Fruit fly (Drosophila melanogaster): ENCODE data around the gene CG15747.
A peak's percentile ranks its signal among the peaks of the same experiment; 100 is the strongest.

CG15747 gene

DNA sequence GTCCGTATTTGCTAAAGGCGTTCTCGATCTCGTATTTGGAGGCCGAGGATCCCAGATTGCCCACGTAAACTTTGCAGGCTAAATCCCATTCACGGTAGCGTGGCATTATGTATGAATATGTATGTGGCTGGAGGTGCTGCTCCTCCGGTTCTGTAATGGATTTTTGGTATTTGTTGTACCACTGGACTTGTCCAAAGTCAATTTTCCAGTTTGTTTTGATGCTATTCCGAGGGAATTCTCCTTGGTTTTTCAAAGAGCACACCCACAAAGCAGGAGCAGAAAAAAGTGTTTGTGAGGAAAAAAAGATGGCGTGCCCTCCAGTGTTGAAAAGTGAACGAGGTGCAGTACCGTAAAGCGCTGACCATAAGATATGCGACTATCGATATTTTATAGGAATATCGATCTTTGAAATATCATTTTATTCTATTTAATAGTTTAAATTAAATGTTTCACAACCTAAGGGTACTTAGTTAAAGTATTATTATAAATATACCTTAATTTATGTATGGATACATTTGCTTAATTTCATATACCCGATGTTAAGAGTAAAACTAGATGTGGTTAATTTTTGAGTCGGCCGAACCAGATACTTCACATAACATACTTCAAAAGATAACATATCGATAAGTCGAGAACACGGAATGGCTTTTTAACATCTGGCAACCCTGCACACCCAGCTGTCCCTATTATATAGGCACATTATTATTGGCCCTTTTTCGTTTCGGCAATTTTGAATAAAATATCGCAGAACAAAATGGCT, 46.6 kb downstream of the CG15747 start, which contains the start of the genes Rbp1-like and Tim9a (continued):
- TF ChIP-seq CG4404 (GFP tag; IDR thresholded peaks at IDR 0.05) (no peak), Sry-δ (GFP tag; optimal IDR thresholded peaks at IDR 0.05) (peak; percentile 52), dati (GFP tag; IDR thresholded peaks at IDR 0.05) (no peak), Bdp1 (GFP tag; optimal IDR thresholded peaks at IDR 0.05) (no peak), CG17361 (GFP tag; IDR thresholded peaks at IDR 0.05) (peak; percentile 61; the same call in 1 of the 3 replicates), CG14710 (tag; optimal IDR thresholded peaks at IDR 0.05) (peak; percentile 83), HmgZ (tag; optimal IDR thresholded peaks at IDR 0.05) (peak; percentile 13), CG5180 (GFP tag; optimal IDR thresholded peaks at IDR 0.05) (no peak), BEAF-32 (GFP tag; optimal IDR thresholded peaks at IDR 0.05) (peak; percentile 91), CG34224 (GFP tag; IDR thresholded peaks at IDR 0.05; ENCODE audit: partially characterized antibody) (peak; percentile 65), CTCF (GFP tag; optimal IDR thresholded peaks at IDR 0.05) (peak; percentile 24), danr (GFP tag; IDR thresholded peaks at IDR 0.05) (no peak), Dref (GFP tag; IDR thresholded peaks at IDR 0.05) (peak; percentile 67), Sin3A (optimal IDR thresholded peaks at IDR 0.05) (peak; percentile 74), ttk (GFP tag; IDR thresholded peaks at IDR 0.05) (no peak), Fer1 (GFP tag; optimal IDR thresholded peaks at IDR 0.05) (peak; percentile 43), CG32532 (GFP tag; IDR thresholded peaks at IDR 0.05) (peak; percentile 22; the same call in 1 of the 2 replicates), CG18262 (tag; optimal IDR thresholded peaks at IDR 0.05) (peak; percentile 32), eve (GFP tag; optimal IDR thresholded peaks at IDR 0.05) (peak in 1 of 2 experiments; percentile 79), ssp (GFP tag; IDR thresholded peaks at IDR 0.05) (peak; percentile 42; the same call in 1 of the 2 replicates), Dbx (GFP tag; IDR thresholded peaks at IDR 0.05) (peak; percentile 17; the same call in 1 of the 3 replicates), trh (GFP tag; optimal IDR thresholded peaks at IDR 0.05) (no peak), CG10462 (GFP tag; optimal IDR thresholded peaks at IDR 0.05) (no peak), en (GFP tag; optimal IDR thresholded peaks at IDR 0.05) (no peak), lola (GFP tag; optimal IDR thresholded peaks at IDR 0.05) (peak in 1 of 3 experiments; percentile 36), sna (GFP tag; IDR thresholded peaks at IDR 0.05; ENCODE audit: partially characterized antibody) (peak; percentile 62; the same call in 1 of the 2 replicates), CG30403 (GFP tag; optimal IDR thresholded peaks at IDR 0.05) (peak; percentile 61), sens (GFP tag) (peak; percentile 46), CG8089 (GFP tag; optimal IDR thresholded peaks at IDR 0.05) (no peak), BtbVII (GFP tag; optimal IDR thresholded peaks at IDR 0.05) (peak; percentile 5), CG10267 (tag; optimal IDR thresholded peaks at IDR 0.05) (peak; percentile 97), tio (GFP tag; optimal IDR thresholded peaks at IDR 0.05) (no peak), zf30C (GFP tag; optimal IDR thresholded peaks at IDR 0.05) (no peak), psq (GFP tag; optimal IDR thresholded peaks at IDR 0.05) (no peak), CG8944 (GFP tag; optimal IDR thresholded peaks at IDR 0.05) (no peak), CG15514 (GFP tag; optimal IDR thresholded peaks at IDR 0.05) (peak; percentile 71), knrl (GFP tag; IDR thresholded peaks at IDR 0.05; ENCODE audit: partially characterized antibody) (peak; percentile 79), caup (GFP tag; optimal IDR thresholded peaks at IDR 0.05; ENCODE audit: severe bottlenecking) (peak; percentile 37), gcm2 (GFP tag; optimal IDR thresholded peaks at IDR 0.05) (no peak), Rfx (GFP tag; IDR thresholded peaks at IDR 0.05) (peak; percentile 56), CG4820 (GFP tag; optimal IDR thresholded peaks at IDR 0.05) (peak; percentile 18), ind (GFP tag; optimal IDR thresholded peaks at IDR 0.05) (peak; percentile 26), CG11247 (GFP tag; IDR thresholded peaks at IDR 0.05) (no peak), H15 (GFP tag; IDR thresholded peaks at IDR 0.05) (no peak), ken (GFP tag; IDR thresholded peaks at IDR 0.05) (no peak), Abd-B (GFP tag; optimal IDR thresholded peaks at IDR 0.05) (peak; percentile 19), CG13287 (GFP tag; IDR thresholded peaks at IDR 0.05; ENCODE audit: partially characterized antibody) (peak; percentile 81), sd (tag; optimal IDR thresholded peaks at IDR 0.05) (peak; percentile 68), Hsf (GFP tag; optimal IDR thresholded peaks at IDR 0.05) (peak; percentile 9), NfI (GFP tag; optimal IDR thresholded peaks at IDR 0.05) (peak; percentile 41)
